Fruit fly (Drosophila melanogaster) whole organism, embryonic: ENCODE results near the gene Ugt35D1.
A peak's percentile ranks its signal among the peaks of the same experiment; 100 is the strongest.

Source experiments
- Asciz ChIP-seq: fragments of 200-800 bp; sonication (Bioruptor generic); optimal IDR thresholded peaks from 2 replicates; lab custom pipeline; 2017; ENCODE audit warnings: missing biosample characterization, mild to moderate bottlenecking, missing genetic modification characterization, missing genetic modification reagents
- CG11398 ChIP-seq: fragments of 200-800 bp; sonication (Bioruptor generic); optimal IDR thresholded peaks from 2 replicates; lab custom pipeline; 2016; ENCODE audit warnings: missing biosample characterization, missing genetic modification characterization
- CG11695 ChIP-seq: fragments of 200-800 bp; sonication (Bioruptor generic); IDR thresholded peaks from 3 replicates; pipeline ENCODE4 v1.3.6; 2022; ENCODE audit warnings: missing biosample characterization, missing genetic modification characterization
- CG13296 ChIP-seq: fragments of 200-800 bp; sonication (Bioruptor generic); optimal IDR thresholded peaks from 3 replicates; lab custom pipeline; 2018; ENCODE audit warnings: missing biosample characterization, mild to moderate bottlenecking, missing genetic modification characterization
- CG13894 ChIP-seq: fragments of 200-800 bp; sonication (Bioruptor generic); optimal IDR thresholded peaks from 3 replicates; lab custom pipeline; 2018; ENCODE audit warnings: missing biosample characterization, mild to moderate bottlenecking, missing genetic modification characterization, moderate library complexity
- CG14014 ChIP-seq: fragments of 200-800 bp; sonication (Bioruptor generic); IDR thresholded peaks from 2 replicates; pipeline ENCODE4 v1.3.6; 2022; ENCODE audit warnings: missing biosample characterization, missing genetic modification characterization
- CG15601 ChIP-seq: fragments of 200-800 bp; sonication (Bioruptor generic); optimal IDR thresholded peaks from 3 replicates; lab custom pipeline; 2019; ENCODE audit warnings: missing biosample characterization, mild to moderate bottlenecking, missing genetic modification characterization, moderate library complexity
- CG17802 ChIP-seq: fragments of 200-800 bp; sonication (Bioruptor generic); optimal IDR thresholded peaks from 2 replicates; lab custom pipeline; 2018; ENCODE audit warnings: missing biosample characterization, mild to moderate bottlenecking, missing genetic modification characterization, moderate library complexity
- CG18262 ChIP-seq: fragments of 200-800 bp; optimal IDR thresholded peaks from 3 replicates; lab custom pipeline; 2019; ENCODE audit warnings: missing biosample characterization, mild to moderate bottlenecking, missing genetic modification characterization, moderate library complexity
- CG18599 ChIP-seq: fragments of 200-800 bp; sonication (Bioruptor generic); optimal IDR thresholded peaks from 3 replicates; lab custom pipeline; 2017; ENCODE audit warnings: missing biosample characterization, missing genetic modification characterization, mild to moderate bottlenecking, moderate library complexity, missing genetic modification reagents
- CG31441 ChIP-seq: fragments of 200-800 bp; sonication (Bioruptor generic); IDR thresholded peaks from 2 replicates; pipeline ENCODE4 v1.3.6; 2022; ENCODE audit warnings: missing biosample characterization, missing genetic modification characterization
- CG32532 ChIP-seq: fragments of 200-800 bp; sonication (Bioruptor generic); IDR thresholded peaks from 2 replicates; pipeline ENCODE4 v1.3.6; 2022; ENCODE audit warnings: missing biosample characterization, missing genetic modification characterization
- CG34376 ChIP-seq: fragments of 200-800 bp; sonication (Bioruptor generic); optimal IDR thresholded peaks from 2 replicates; lab custom pipeline; 2018; ENCODE audit warnings: missing biosample characterization, mild to moderate bottlenecking, missing genetic modification characterization
- CG4404 ChIP-seq: fragments of 200-800 bp; sonication (Bioruptor generic); IDR thresholded peaks from 2 replicates; pipeline ENCODE4 v1.3.6; 2022; ENCODE audit warnings: missing biosample characterization, missing genetic modification characterization
- CG5953 ChIP-seq: fragments of 200-800 bp; sonication (Bioruptor generic); IDR thresholded peaks from 2 replicates; pipeline ENCODE4 v1.3.6; 2022; ENCODE audit warnings: missing biosample characterization, missing genetic modification characterization
- CG6791 ChIP-seq: fragments of 200-800 bp; sonication (Bioruptor generic); IDR thresholded peaks from 3 replicates; pipeline ENCODE4 v1.3.6; 2022; ENCODE audit warnings: missing biosample characterization, missing genetic modification characterization; ENCODE audit not compliant: partially characterized antibody
- CG7556 ChIP-seq: fragments of 200-800 bp; sonication (Bioruptor generic); optimal IDR thresholded peaks from 2 replicates; lab custom pipeline; 2017; ENCODE audit warnings: missing biosample characterization, mild to moderate bottlenecking, missing genetic modification characterization
- CG9727 ChIP-seq: fragments of 200-800 bp; sonication (Bioruptor generic); optimal IDR thresholded peaks from 3 replicates; lab custom pipeline; 2017; ENCODE audit warnings: missing biosample characterization, mild to moderate bottlenecking, missing genetic modification characterization
- CG9817 ChIP-seq: fragments of 200-800 bp; sonication (Bioruptor generic); optimal IDR thresholded peaks from 2 replicates; lab custom pipeline; 2018; ENCODE audit warnings: missing biosample characterization, mild to moderate bottlenecking, missing genetic modification characterization, moderate library complexity
- Dfd ChIP-seq, 2 experiments: fragments of >200 bp; optimal IDR thresholded peaks; 2 replicates each; lab custom pipeline; 2017; ENCODE audit warnings: missing biosample characterization in 2 of 2, missing genetic modification characterization in 2 of 2
- Lim3 ChIP-seq: fragments of 200-800 bp; sonication (Bioruptor generic); IDR thresholded peaks from 2 replicates; pipeline ENCODE4 v1.3.6; 2022; ENCODE audit warnings: missing biosample characterization, missing genetic modification characterization
- Lpt ChIP-seq: fragments of >200 bp; optimal IDR thresholded peaks from 2 replicates; lab custom pipeline; 2018; ENCODE audit warnings: missing biosample characterization, missing genetic modification characterization
- MESR4 ChIP-seq: fragments of 200-800 bp; sonication (Bioruptor generic); optimal IDR thresholded peaks from 2 replicates; lab custom pipeline; 2018; ENCODE audit warnings: missing biosample characterization, mild to moderate bottlenecking, missing genetic modification characterization, moderate library complexity
- Ravus ChIP-seq: fragments of 200-800 bp; sonication (Bioruptor generic); IDR thresholded peaks from 2 replicates; pipeline ENCODE4 v1.3.6; 2022; ENCODE audit warnings: missing biosample characterization, missing genetic modification characterization
- Sin3A ChIP-seq: fragments of >200 bp; optimal IDR thresholded peaks from 2 replicates; lab custom pipeline; 2018
- Six4 ChIP-seq: fragments of 200-800 bp; sonication (Bioruptor generic); optimal IDR thresholded peaks from 2 replicates; lab custom pipeline; 2016; ENCODE audit warnings: missing biosample characterization, missing genetic modification characterization
- Sox100B ChIP-seq: fragments of 200-800 bp; sonication (Bioruptor generic); optimal IDR thresholded peaks from 3 replicates; lab custom pipeline; 2018; ENCODE audit warnings: missing biosample characterization, mild to moderate bottlenecking, missing genetic modification characterization
- Stat92E ChIP-seq, 3 experiments: fragments of >200 bp in 2 of 3; fragments of 200-800 bp in 1 of 3; sonication (Bioruptor generic) in 1 of 3; optimal IDR thresholded peaks; 2 replicates each; lab custom pipeline; 2017 to 2019; ENCODE audit warnings: missing biosample characterization in 3 of 3, missing genetic modification characterization in 3 of 3, mild to moderate bottlenecking in 1 of 3, moderate library complexity in 1 of 3
- Taf1 ChIP-seq: fragments of 200-800 bp; sonication (Bioruptor generic); IDR thresholded peaks from 2 replicates; pipeline ENCODE4 v1.3.6; 2022; ENCODE audit warnings: missing biosample characterization, missing genetic modification characterization
- ash1 ChIP-seq: fragments of 200-800 bp; sonication (Bioruptor generic); optimal IDR thresholded peaks from 2 replicates; lab custom pipeline; 2018; ENCODE audit warnings: missing biosample characterization, mild to moderate bottlenecking, missing genetic modification characterization
- crc ChIP-seq: fragments of 200-800 bp; sonication (Bioruptor generic); optimal IDR thresholded peaks from 2 replicates; lab custom pipeline; 2016; ENCODE audit warnings: missing biosample characterization, missing genetic modification characterization
- croc ChIP-seq: fragments of 200-800 bp; sonication (Bioruptor generic); conservative IDR thresholded peaks from 3 replicates; pipeline ENCODE4 v1.3.6; 2022; ENCODE audit warnings: missing biosample characterization, missing genetic modification characterization
- fd3F ChIP-seq: fragments of 200-800 bp; sonication (Bioruptor generic); optimal IDR thresholded peaks from 2 replicates; lab custom pipeline; 2018; ENCODE audit warnings: missing biosample characterization, mild to moderate bottlenecking, missing genetic modification characterization, moderate library complexity
- gt ChIP-seq: fragments of 200-800 bp; sonication (Bioruptor generic); IDR thresholded peaks from 2 replicates; pipeline ENCODE4 v1.3.6; 2022; ENCODE audit warnings: missing biosample characterization, missing genetic modification characterization
- hbn ChIP-seq: fragments of 200-800 bp; sonication (Bioruptor generic); IDR thresholded peaks from 2 replicates; pipeline ENCODE4 v1.3.6; 2022; ENCODE audit warnings: missing biosample characterization, missing genetic modification characterization; ENCODE audit not compliant: partially characterized antibody
- her ChIP-seq: fragments of 200-800 bp; sonication (Bioruptor generic); optimal IDR thresholded peaks from 2 replicates; lab custom pipeline; 2016; ENCODE audit warnings: missing biosample characterization, missing genetic modification characterization
- hth ChIP-seq: fragments of >200 bp; optimal IDR thresholded peaks from 2 replicates; lab custom pipeline; 2017; ENCODE audit warnings: inconsistent platforms
- jigr1 ChIP-seq: fragments of 200-800 bp; sonication (Bioruptor generic); IDR thresholded peaks from 3 replicates; pipeline ENCODE4 v1.3.6; 2022; ENCODE audit warnings: missing biosample characterization, missing genetic modification characterization
- lab ChIP-seq: fragments of 200-800 bp; sonication (Bioruptor generic); optimal IDR thresholded peaks from 3 replicates; lab custom pipeline; 2017; ENCODE audit warnings: missing biosample characterization, missing genetic modification characterization, mild to moderate bottlenecking, moderate library complexity, missing genetic modification reagents
- maf-S ChIP-seq: fragments of 200-800 bp; sonication (Bioruptor generic); optimal IDR thresholded peaks from 2 replicates; lab custom pipeline; 2016; ENCODE audit warnings: missing biosample characterization, missing genetic modification characterization
- nerfin-2 ChIP-seq: fragments of 200-800 bp; sonication (Bioruptor generic); IDR thresholded peaks from 2 replicates; pipeline ENCODE4 v1.3.6; 2022; ENCODE audit warnings: missing biosample characterization, missing genetic modification characterization; ENCODE audit not compliant: partially characterized antibody
- odd ChIP-seq: fragments of 200-800 bp; sonication (Bioruptor generic); optimal IDR thresholded peaks from 2 replicates; lab custom pipeline; 2017; ENCODE audit warnings: missing biosample characterization, mild to moderate bottlenecking, missing genetic modification characterization
- otp ChIP-seq: fragments of 200-800 bp; sonication (Bioruptor generic); IDR thresholded peaks from 3 replicates; pipeline ENCODE4, ENCODE4 v1.3.6; 2022; ENCODE audit warnings: missing biosample characterization, missing genetic modification characterization
- ranshi ChIP-seq: fragments of 200-800 bp; sonication (Bioruptor generic); IDR thresholded peaks from 2 replicates; pipeline ENCODE4 v1.3.6; 2022; ENCODE audit warnings: missing biosample characterization, missing genetic modification characterization
- rib ChIP-seq: fragments of 200-800 bp; sonication (Bioruptor generic); IDR thresholded peaks from 2 replicates; pipeline ENCODE4 v1.3.6; 2022; ENCODE audit warnings: missing biosample characterization, missing genetic modification characterization
- shn ChIP-seq: fragments of 200-800 bp; sonication (Bioruptor generic); optimal IDR thresholded peaks from 3 replicates; lab custom pipeline; 2016; ENCODE audit warnings: missing biosample characterization, missing genetic modification characterization
- unpg ChIP-seq: fragments of 200-800 bp; sonication (Bioruptor generic); optimal IDR thresholded peaks from 3 replicates; lab custom pipeline; 2018; ENCODE audit warnings: missing biosample characterization, mild to moderate bottlenecking, missing genetic modification characterization, moderate library complexity
- yki ChIP-seq: fragments of >200 bp; optimal IDR thresholded peaks from 3 replicates; lab custom pipeline; 2018
- zfh1 ChIP-seq: fragments of 200-800 bp; sonication (Bioruptor generic); IDR thresholded peaks from 3 replicates; pipeline ENCODE4 v1.3.6; 2022; ENCODE audit warnings: missing biosample characterization, missing genetic modification characterization
- zfh2 ChIP-seq: fragments of 200-800 bp; sonication (Bioruptor generic); optimal IDR thresholded peaks from 2 replicates; lab custom pipeline; 2016; ENCODE audit warnings: missing biosample characterization, missing genetic modification characterization

Ugt35D1 gene

dm6 chr3R:31404499-31405276 lies 9.6 kb upstream of the Ugt35D1 start, which contains the start of gene Gprk2 (continued):
- TF ChIP-seq zfh2 (GFP tag; lab: Kevin White, UChicago), result peak; percentile 100
- peak; percentile 99 for TF ChIP-seq CG15601 (tag; lab: Kevin White, UChicago)
- TF ChIP-seq CG18262 (tag; lab: Kevin White, UChicago), result peak; percentile 100
- TF ChIP-seq her, result peak; percentile 99
- peak; percentile 100 for TF ChIP-seq shn (GFP tag; lab: Kevin White, UChicago)
- peak; percentile 99 for TF ChIP-seq Taf1 (GFP tag; lab: Robert Waterston, UW)
- TF ChIP-seq hbn (GFP tag; lab: Robert Waterston, UW), result 0 out of 2 replicates have a peak, but pooled peaks have one; percentile 18
- peak; percentile 89 for TF ChIP-seq Sin3A (lab: Kevin White, UChicago)
- TF ChIP-seq CG17802 (tag; lab: Kevin White, UChicago), result peak; percentile 95
- TF ChIP-seq crc (GFP tag; lab: Kevin White, UChicago), result peak; percentile 100
- TF ChIP-seq CG31441 (GFP tag; lab: Robert Waterston, UW), result peak; percentile 99
- peak; percentile 100 for TF ChIP-seq CG32532 (GFP tag; lab: Robert Waterston, UW)
- TF ChIP-seq CG34376 (GFP tag; lab: Kevin White, UChicago), result peak; percentile 98
- peak; percentile 100 for TF ChIP-seq rib (GFP tag; lab: Robert Waterston, UW)
- TF ChIP-seq MESR4 (GFP tag; lab: Kevin White, UChicago), result peak; percentile 98
- peak; percentile 99 for TF ChIP-seq CG9817
- no peak for TF ChIP-seq hth (lab: Kevin White, UChicago)
- TF ChIP-seq Lim3 (GFP tag; lab: Robert Waterston, UW), result peak; percentile 99
- TF ChIP-seq odd (GFP tag; lab: Kevin White, UChicago), result peak; percentile 100
- TF ChIP-seq lab, result peak; percentile 100
- TF ChIP-seq maf-S (GFP tag; lab: Kevin White, UChicago), result peak; percentile 100
- TF ChIP-seq CG11398 (GFP tag; lab: Kevin White, UChicago), result peak; percentile 100
- TF ChIP-seq CG4404, result peak; percentile 99
- peak; percentile 100 for TF ChIP-seq CG13296 (GFP tag; lab: Kevin White, UChicago)
- TF ChIP-seq CG6791 (GFP tag; lab: Robert Waterston, UW), result peak; percentile 28; the same call in 1 of the 3 replicates
- peak; percentile 100 for TF ChIP-seq fd3F (GFP tag; lab: Kevin White, UChicago)
- peak in 1 of 3 experiments; percentile 98 for TF ChIP-seq Stat92E (GFP tag; optimal IDR thresholded peaks at IDR 0.05; lab: Kevin White, UChicago)
- TF ChIP-seq Lpt (GFP tag; lab: Kevin White, UChicago), result no peak
- peak; percentile 100 for TF ChIP-seq Six4 (GFP tag; lab: Kevin White, UChicago)
- peak; percentile 100 for TF ChIP-seq CG18599 (GFP tag; lab: Kevin White, UChicago)
- TF ChIP-seq CG13894, result peak; percentile 99
- TF ChIP-seq nerfin-2, result no peak
- peak; percentile 99 for TF ChIP-seq jigr1 (GFP tag; lab: Robert Waterston, UW)
- peak; percentile 100 for TF ChIP-seq otp (GFP tag; lab: Robert Waterston, UW)
- peak; percentile 100 for TF ChIP-seq CG14014 (GFP tag; lab: Robert Waterston, UW)
- no peak for TF ChIP-seq yki (lab: Kevin White, UChicago)
- peak; percentile 100 for TF ChIP-seq unpg (GFP tag; lab: Kevin White, UChicago)
- peak; percentile 99 for TF ChIP-seq Sox100B
- TF ChIP-seq ash1 (GFP tag; lab: Kevin White, UChicago), result peak; percentile 99
- TF ChIP-seq zfh1 (GFP tag; lab: Robert Waterston, UW), result peak; percentile 100
- peak; percentile 100 for TF ChIP-seq croc
- peak; percentile 100 for TF ChIP-seq CG9727 (GFP tag; lab: Kevin White, UChicago)
- no peak for TF ChIP-seq Dfd (GFP tag; optimal IDR thresholded peaks at IDR 0.05; lab: Kevin White, UChicago)
- peak; percentile 100 for TF ChIP-seq CG7556
- peak; percentile 100 for TF ChIP-seq CG5953 (GFP tag; lab: Robert Waterston, UW)
- peak; percentile 100 for TF ChIP-seq CG11695
- TF ChIP-seq Ravus (GFP tag; lab: Robert Waterston, UW), result peak; percentile 100
- peak; percentile 100 for TF ChIP-seq Asciz (GFP tag; lab: Kevin White, UChicago)
- peak; percentile 100 for TF ChIP-seq ranshi (GFP tag; lab: Robert Waterston, UW)
- peak; percentile 99 for TF ChIP-seq gt (GFP tag; lab: Robert Waterston, UW)
